Fruit fly (Drosophila melanogaster) whole organism, embryonic: ENCODE data around the gene KFase.

Source experiments
- Antp ChIP-seq: fragments of 200-800 bp; sonication (Bioruptor generic); optimal IDR thresholded peaks from 3 replicates; lab custom pipeline; 2016; ENCODE audit warnings: missing biosample characterization, missing genetic modification characterization
- Atf3 ChIP-seq: fragments of 200-800 bp; sonication (Bioruptor generic); optimal IDR thresholded peaks from 3 replicates; lab custom pipeline; 2016; ENCODE audit warnings: missing biosample characterization, missing genetic modification characterization
- CG10321 ChIP-seq: fragments of 200-800 bp; sonication (Bioruptor generic); IDR thresholded peaks from 2 replicates; pipeline ENCODE4 v1.3.6; 2022; ENCODE audit warnings: missing biosample characterization, missing genetic modification characterization
- CG11093 ChIP-seq: fragments of 200-800 bp; sonication (Bioruptor generic); IDR thresholded peaks from 3 replicates; pipeline ENCODE4 v1.3.6; 2022; ENCODE audit warnings: missing biosample characterization, missing genetic modification characterization
- CG11695 ChIP-seq: fragments of 200-800 bp; sonication (Bioruptor generic); IDR thresholded peaks from 3 replicates; pipeline ENCODE4 v1.3.6; 2022; ENCODE audit warnings: missing biosample characterization, missing genetic modification characterization
- CG14965 ChIP-seq: fragments of 200-800 bp; sonication (Bioruptor generic); optimal IDR thresholded peaks from 2 replicates; lab custom pipeline; 2016; ENCODE audit warnings: missing biosample characterization, missing genetic modification characterization, borderline replicate concordance
- CG18262 ChIP-seq: fragments of 200-800 bp; optimal IDR thresholded peaks from 3 replicates; lab custom pipeline; 2019; ENCODE audit warnings: missing biosample characterization, mild to moderate bottlenecking, missing genetic modification characterization, moderate library complexity
- CG2116 ChIP-seq: fragments of 200-800 bp; sonication (Bioruptor generic); optimal IDR thresholded peaks from 3 replicates; lab custom pipeline; 2018; ENCODE audit warnings: missing biosample characterization, mild to moderate bottlenecking, missing genetic modification characterization
- CG2199 ChIP-seq: fragments of 200-800 bp; sonication (Bioruptor generic); IDR thresholded peaks from 3 replicates; pipeline ENCODE4 v1.3.6; 2022; ENCODE audit warnings: missing biosample characterization, missing genetic modification characterization
- CG30020 ChIP-seq: fragments of 200-800 bp; optimal IDR thresholded peaks from 2 replicates; lab custom pipeline; 2019; ENCODE audit warnings: missing biosample characterization, mild to moderate bottlenecking, missing genetic modification characterization, moderate library complexity
- CG30403 ChIP-seq: fragments of 200-800 bp; sonication (Bioruptor generic); optimal IDR thresholded peaks from 3 replicates; lab custom pipeline; 2016; ENCODE audit warnings: missing biosample characterization, missing genetic modification characterization
- CG30431 ChIP-seq: fragments of 200-800 bp; sonication (Bioruptor generic); optimal IDR thresholded peaks from 2 replicates; lab custom pipeline; 2017; ENCODE audit warnings: missing biosample characterization, missing genetic modification characterization
- CG32532 ChIP-seq: fragments of 200-800 bp; sonication (Bioruptor generic); IDR thresholded peaks from 2 replicates; pipeline ENCODE4 v1.3.6; 2022; ENCODE audit warnings: missing biosample characterization, missing genetic modification characterization
- CG6689 ChIP-seq: fragments of 200-800 bp; sonication (Bioruptor generic); IDR thresholded peaks from 2 replicates; pipeline ENCODE4 v1.3.6; 2022; ENCODE audit warnings: missing biosample characterization, missing genetic modification characterization
- CG6765 ChIP-seq: fragments of 200-800 bp; sonication (Bioruptor generic); optimal IDR thresholded peaks from 3 replicates; lab custom pipeline; 2017; ENCODE audit warnings: missing biosample characterization, mild to moderate bottlenecking, missing genetic modification characterization
- CkIIα-i1 ChIP-seq: fragments of 200-800 bp; sonication (Bioruptor generic); IDR thresholded peaks from 2 replicates; pipeline ENCODE4 v1.3.6; 2022; ENCODE audit warnings: missing biosample characterization, missing genetic modification characterization
- Dip3 ChIP-seq: fragments of 200-800 bp; sonication (Bioruptor generic); optimal IDR thresholded peaks from 3 replicates; lab custom pipeline; 2016; ENCODE audit warnings: missing biosample characterization, missing genetic modification characterization
- Dref ChIP-seq: fragments of 200-800 bp; sonication (Bioruptor generic); IDR thresholded peaks from 2 replicates; pipeline ENCODE4 v1.3.6; 2022; ENCODE audit warnings: missing biosample characterization, missing genetic modification characterization
- Drgx ChIP-seq: fragments of 200-800 bp; sonication (Bioruptor generic); IDR thresholded peaks from 2 replicates; pipeline ENCODE4 v1.3.6; 2022; ENCODE audit warnings: missing biosample characterization, missing genetic modification characterization
- HLHmδ ChIP-seq: fragments of 200-800 bp; sonication (Bioruptor generic); optimal IDR thresholded peaks from 2 replicates; lab custom pipeline; 2018; ENCODE audit warnings: missing biosample characterization, mild to moderate bottlenecking, missing genetic modification characterization, moderate library complexity
- HmgZ ChIP-seq: fragments of 200-800 bp; sonication (Bioruptor generic); optimal IDR thresholded peaks from 2 replicates; lab custom pipeline; 2018; ENCODE audit warnings: missing biosample characterization, mild to moderate bottlenecking, missing genetic modification characterization
- Lhr ChIP-seq: fragments of 200-800 bp; sonication (Bioruptor generic); optimal IDR thresholded peaks from 3 replicates; lab custom pipeline; 2017; ENCODE audit warnings: mild to moderate bottlenecking, missing biosample characterization, missing genetic modification reagents, missing genetic modification characterization
- Lpt ChIP-seq: fragments of >200 bp; optimal IDR thresholded peaks from 2 replicates; lab custom pipeline; 2018; ENCODE audit warnings: missing biosample characterization, missing genetic modification characterization
- MBD-R2 ChIP-seq: fragments of 200-800 bp; sonication (Bioruptor generic); IDR thresholded peaks from 2 replicates; pipeline ENCODE4 v1.3.6; 2022; ENCODE audit warnings: missing biosample characterization, missing genetic modification characterization
- Max ChIP-seq: fragments of 200-800 bp; sonication (Bioruptor generic); optimal IDR thresholded peaks from 2 replicates; lab custom pipeline; 2016; ENCODE audit warnings: missing biosample characterization, mild to moderate bottlenecking, missing genetic modification characterization
- Med ChIP-seq: fragments of 200-800 bp; sonication (Bioruptor generic); peaks from one replicate; lab custom pipeline; 2016; ENCODE audit warnings: missing biosample characterization, missing genetic modification characterization, mild to moderate bottlenecking, inconsistent platforms, moderate library complexity
- Pdp1 ChIP-seq, 2 experiments: fragments of 200-800 bp; sonication (Bioruptor generic); optimal IDR thresholded peaks; 3 replicates each; lab custom pipeline; 2016; ENCODE audit warnings: missing biosample characterization in 2 of 2, missing genetic modification characterization in 2 of 2, mild to moderate bottlenecking in 1 of 2, moderate library complexity in 1 of 2
- Sox102F ChIP-seq: fragments of 200-800 bp; sonication (Bioruptor generic); optimal IDR thresholded peaks from 2 replicates; lab custom pipeline; 2018; ENCODE audit warnings: missing biosample characterization, mild to moderate bottlenecking, missing genetic modification characterization, moderate library complexity
- Tbp ChIP-seq: fragments of >200 bp; optimal IDR thresholded peaks from 2 replicates; lab custom pipeline; 2018; ENCODE audit warnings: missing biosample characterization, missing genetic modification characterization
- ato ChIP-seq: fragments of 200-800 bp; sonication (Bioruptor generic); IDR thresholded peaks from 2 replicates; pipeline ENCODE4 v1.3.6; 2022; ENCODE audit warnings: missing biosample characterization, missing genetic modification characterization; ENCODE audit not compliant: partially characterized antibody
- bab2 ChIP-seq: fragments of 200-800 bp; sonication (Bioruptor generic); optimal IDR thresholded peaks from 2 replicates; lab custom pipeline; 2016; ENCODE audit warnings: missing biosample characterization, missing genetic modification characterization
- bsh ChIP-seq, 2 experiments: fragments of 200-800 bp; sonication (Bioruptor generic); optimal IDR thresholded peaks; 2 replicates each; lab custom pipeline; 2017 to 2018; ENCODE audit warnings: mild to moderate bottlenecking in 2 of 2, missing biosample characterization in 2 of 2, missing genetic modification characterization in 2 of 2, moderate library complexity in 1 of 2
- cato ChIP-seq: fragments of 200-800 bp; sonication (Bioruptor generic); optimal IDR thresholded peaks from 2 replicates; lab custom pipeline; 2016; ENCODE audit warnings: missing biosample characterization, missing genetic modification characterization, borderline replicate concordance
- ci ChIP-seq: fragments of 200-800 bp; sonication (Bioruptor generic); IDR thresholded peaks from 3 replicates; pipeline ENCODE4 v1.3.6; 2022; ENCODE audit warnings: missing biosample characterization, missing genetic modification characterization
- dm ChIP-seq: fragments of 200-800 bp; sonication (Bioruptor generic); optimal IDR thresholded peaks from 3 replicates; lab custom pipeline; 2016; ENCODE audit warnings: missing biosample characterization, missing genetic modification characterization
- hth ChIP-seq: fragments of >200 bp; optimal IDR thresholded peaks from 2 replicates; lab custom pipeline; 2017; ENCODE audit warnings: inconsistent platforms
- lab ChIP-seq: fragments of 200-800 bp; sonication (Bioruptor generic); optimal IDR thresholded peaks from 3 replicates; lab custom pipeline; 2017; ENCODE audit warnings: missing biosample characterization, missing genetic modification characterization, mild to moderate bottlenecking, moderate library complexity, missing genetic modification reagents
- nom ChIP-seq: fragments of 200-800 bp; sonication (Bioruptor generic); optimal IDR thresholded peaks from 2 replicates; lab custom pipeline; 2017; ENCODE audit warnings: missing biosample characterization, missing genetic modification characterization, mild to moderate bottlenecking, moderate library complexity, missing genetic modification reagents
- prd ChIP-seq, 3 experiments: fragments of >200 bp in 2 of 3; fragments of 200-800 bp in 1 of 3; sonication (Bioruptor generic) in 1 of 3; optimal IDR thresholded peaks in 2 of 3; IDR thresholded peaks in 1 of 3; 2 replicates in 2 of 3; 3 replicates in 1 of 3; pipeline versions ENCODE4 v1.3.6 to Lab custom; 2017 to 2022; ENCODE audit warnings: missing biosample characterization in 1 of 3, missing genetic modification characterization in 1 of 3
- pros ChIP-seq: fragments of 200-800 bp; sonication (Bioruptor generic); optimal IDR thresholded peaks from 3 replicates; lab custom pipeline; 2019; ENCODE audit warnings: missing biosample characterization, mild to moderate bottlenecking, missing genetic modification characterization, moderate library complexity
- row ChIP-seq: fragments of 200-800 bp; sonication (Bioruptor generic); IDR thresholded peaks from 3 replicates; pipeline ENCODE4 v1.3.6; 2022; ENCODE audit warnings: missing biosample characterization, missing genetic modification characterization
- run ChIP-seq: fragments of 200-800 bp; sonication (Bioruptor generic); optimal IDR thresholded peaks from 3 replicates; lab custom pipeline; 2018; ENCODE audit warnings: missing biosample characterization, mild to moderate bottlenecking, missing genetic modification characterization
- sna ChIP-seq: fragments of 200-800 bp; sonication (Bioruptor generic); IDR thresholded peaks from 2 replicates; pipeline ENCODE4 v1.3.6; 2022; ENCODE audit warnings: missing biosample characterization, missing genetic modification characterization; ENCODE audit not compliant: partially characterized antibody
- sug ChIP-seq: fragments of 200-800 bp; optimal IDR thresholded peaks from 2 replicates; lab custom pipeline; 2019; ENCODE audit warnings: missing biosample characterization, mild to moderate bottlenecking, missing genetic modification characterization, moderate library complexity
- tna ChIP-seq: fragments of 200-800 bp; sonication (Bioruptor generic); IDR thresholded peaks from 2 replicates; pipeline ENCODE4 v1.3.6; 2022; ENCODE audit warnings: missing biosample characterization, missing genetic modification characterization; ENCODE audit not compliant: partially characterized antibody
- vfl ChIP-seq: fragments of 200-800 bp; sonication (Bioruptor generic); optimal IDR thresholded peaks from 2 replicates; lab custom pipeline; 2016; ENCODE audit warnings: missing biosample characterization, missing genetic modification characterization
- zen2 ChIP-seq: fragments of 200-800 bp; sonication (Bioruptor generic); IDR thresholded peaks from 3 replicates; pipeline ENCODE4 v1.3.6; 2022; ENCODE audit warnings: missing biosample characterization, missing genetic modification characterization; ENCODE audit not compliant: partially characterized antibody

Gene KFase

DNA sequence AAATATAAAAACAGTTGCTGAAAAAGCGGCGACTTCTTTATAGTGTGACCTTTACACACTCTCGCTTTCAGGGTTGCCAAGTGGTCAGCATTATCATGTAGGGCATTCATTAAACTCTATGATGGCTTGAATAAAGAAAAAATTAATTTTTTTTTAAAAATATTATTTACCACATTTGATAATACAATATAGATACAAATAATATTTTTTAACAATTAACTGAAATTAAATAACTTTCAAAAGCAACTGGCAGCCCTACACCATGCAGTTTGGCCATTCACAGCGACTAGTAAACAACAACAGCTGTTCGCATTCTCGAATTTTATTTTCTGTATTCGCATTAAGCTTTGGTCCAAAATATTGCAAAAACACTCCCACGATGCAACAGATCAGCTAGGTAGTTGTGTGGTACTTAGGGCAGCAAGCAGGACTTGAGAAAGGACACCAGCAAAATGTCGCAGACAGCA, 2.3 kb upstream of the KFase start, which contains the start of the genes Phf5a and CG31638 (continued):
- TF ChIP-seq bsh (GFP tag; optimal IDR thresholded peaks at IDR 0.05; lab: Kevin White, UChicago) (peak; percentile 50 to 68), run (tag; lab: Kevin White, UChicago) (peak; percentile 87), Max (GFP tag; lab: Kevin White, UChicago) (peak; percentile 62), vfl (GFP tag; lab: Kevin White, UChicago) (peak; percentile 86), CG2199 (GFP tag; lab: Robert Waterston, UW) (peak; percentile 96), CG30403 (GFP tag; lab: Kevin White, UChicago) (peak; percentile 98)

DNA sequence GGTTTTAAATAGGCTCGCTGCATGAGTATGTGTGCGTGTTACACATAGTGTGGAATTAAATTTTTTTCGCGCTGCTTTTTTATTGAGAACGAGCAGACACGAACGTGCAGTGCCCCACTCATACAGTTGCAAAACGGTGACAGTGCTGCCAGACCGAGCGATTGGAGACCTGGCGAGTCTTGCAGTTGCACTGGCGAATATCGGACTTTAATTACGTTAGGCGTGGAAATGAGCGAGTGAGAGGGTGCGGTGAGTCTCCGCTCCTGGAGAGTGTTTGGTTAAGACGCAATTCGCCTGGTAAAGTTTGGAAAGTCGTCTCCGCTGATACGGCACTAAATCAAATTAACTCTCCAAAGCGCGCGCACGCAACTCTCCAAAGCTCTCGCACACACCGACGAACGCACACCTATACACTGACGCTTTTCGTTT, 7.2 kb downstream of the KFase start:
- TF ChIP-seq CG11093 (no peak), prd (optimal IDR thresholded peaks at IDR 0.05; lab: Kevin White, UChicago) (no peak), prd (GFP tag; IDR thresholded peaks at IDR 0.05; lab: Robert Waterston, UW) (no peak), MBD-R2 (GFP tag; lab: Robert Waterston, UW) (peak; percentile 36), CG18262 (no peak), row (GFP tag; lab: Robert Waterston, UW) (peak; percentile 22; the same call in 1 of the 3 replicates), cato (GFP tag; lab: Kevin White, UChicago) (no peak), Dip3 (no peak), Atf3 (GFP tag; lab: Kevin White, UChicago) (no peak), dm (GFP tag; lab: Kevin White, UChicago) (peak; percentile 51), pros (peak; percentile 61), ato (GFP tag; lab: Robert Waterston, UW) (no peak; the same call in 1 of the 2 replicates), CkIIα-i1 (GFP tag; lab: Robert Waterston, UW) (no peak), HmgZ (peak; percentile 70), ci (GFP tag; lab: Robert Waterston, UW) (peak; percentile 81), Drgx (peak; percentile 34; the same call in 1 of the 2 replicates), lab (GFP tag; lab: Kevin White, UChicago) (peak; percentile 62), Med (GFP tag; lab: Kevin White, UChicago) (peak; percentile 81), CG32532 (GFP tag; lab: Robert Waterston, UW) (peak; percentile 33; the same call in 1 of the 2 replicates), Dref (GFP tag; lab: Robert Waterston, UW) (peak; percentile 38; the same call in 1 of the 2 replicates), nom (GFP tag; lab: Kevin White, UChicago) (peak; percentile 23), CG30431 (GFP tag; lab: Kevin White, UChicago) (no peak), CG11695 (GFP tag; lab: Robert Waterston, UW) (peak; percentile 62), CG14965 (no peak), Lhr (no peak), Sox102F (GFP tag; lab: Kevin White, UChicago) (no peak), zen2 (GFP tag; lab: Robert Waterston, UW) (peak; percentile 59; the same call in 2 of the 3 replicates), CG6689 (no peak), Pdp1 (GFP tag; optimal IDR thresholded peaks at IDR 0.05; lab: Kevin White, UChicago) (peak in 1 of 2 experiments; percentile 35), Tbp (GFP tag; lab: Kevin White, UChicago) (no peak), CG2116 (GFP tag; lab: Kevin White, UChicago) (peak; percentile 69), Antp (GFP tag; lab: Kevin White, UChicago) (no peak), HLHmδ (no peak), hth (no peak), CG30020 (no peak), tna (no peak), sna (GFP tag; lab: Robert Waterston, UW) (peak; percentile 25), Lpt (no peak), CG10321 (GFP tag; lab: Robert Waterston, UW) (no peak), bab2 (GFP tag; lab: Kevin White, UChicago) (no peak), CG6765 (peak; percentile 27), sug (tag; lab: Kevin White, UChicago) (peak; percentile 7)
